Fruit fly (Drosophila melanogaster) whole organism, pupa: ENCODE measurements around the gene tos.

Experiments used
- CG12605 ChIP-seq: fragments of 200-800 bp; sonication (Bioruptor generic); IDR thresholded peaks from 2 replicates; pipeline ENCODE4 v1.3.6; 2022; ENCODE audit warnings: missing biosample characterization, missing genetic modification characterization
- CG13204 ChIP-seq: fragments of 200-800 bp; sonication (Bioruptor generic); optimal IDR thresholded peaks from 2 replicates; lab custom pipeline; 2018; ENCODE audit warnings: missing biosample characterization, mild to moderate bottlenecking, missing genetic modification characterization, moderate library complexity
- CG14655 ChIP-seq: fragments of 200-800 bp; sonication (Bioruptor generic); optimal IDR thresholded peaks from 3 replicates; lab custom pipeline; 2017; ENCODE audit warnings: mild to moderate bottlenecking, missing biosample characterization, missing genetic modification reagents, missing genetic modification characterization
- CG17806 ChIP-seq: fragments of 200-800 bp; sonication (Bioruptor generic); optimal IDR thresholded peaks from 2 replicates; lab custom pipeline; 2018; ENCODE audit warnings: missing biosample characterization, mild to moderate bottlenecking, missing genetic modification characterization, moderate library complexity
- CG32121 ChIP-seq: fragments of 200-800 bp; sonication (Bioruptor generic); IDR thresholded peaks from 2 replicates; pipeline ENCODE4 v1.3.6; 2022; ENCODE audit warnings: missing biosample characterization, missing genetic modification characterization
- CG34367 ChIP-seq: fragments of 200-800 bp; sonication (Bioruptor generic); optimal IDR thresholded peaks from 2 replicates; lab custom pipeline; 2018; ENCODE audit warnings: missing biosample characterization, mild to moderate bottlenecking, missing genetic modification characterization
- CG4496 ChIP-seq: fragments of 200-800 bp; sonication (Bioruptor generic); IDR thresholded peaks from 3 replicates; pipeline ENCODE4 v1.3.6; 2022; ENCODE audit warnings: missing biosample characterization, missing genetic modification characterization
- CG8301 ChIP-seq: fragments of 200-800 bp; sonication (Bioruptor generic); optimal IDR thresholded peaks from 2 replicates; lab custom pipeline; 2018; ENCODE audit warnings: missing biosample characterization, mild to moderate bottlenecking, missing genetic modification characterization
- CG9948 ChIP-seq: fragments of 200-800 bp; sonication (Bioruptor generic); optimal IDR thresholded peaks from 2 replicates; lab custom pipeline; 2018; ENCODE audit warnings: missing biosample characterization, mild to moderate bottlenecking, missing genetic modification characterization, moderate library complexity
- D1 ChIP-seq: fragments of 200-800 bp; sonication (Bioruptor generic); optimal IDR thresholded peaks from 2 replicates; lab custom pipeline; 2018; ENCODE audit warnings: missing biosample characterization, mild to moderate bottlenecking, missing genetic modification characterization, moderate library complexity
- EcR ChIP-seq: fragments of 200-800 bp; sonication (Bioruptor generic); optimal IDR thresholded peaks from 3 replicates; lab custom pipeline; 2019; ENCODE audit warnings: missing biosample characterization, missing genetic modification characterization, mild to moderate bottlenecking, moderate library complexity, missing genetic modification reagents
- Pif1A ChIP-seq: fragments of 200-800 bp; sonication (Bioruptor generic); optimal IDR thresholded peaks from 3 replicates; lab custom pipeline; 2016; ENCODE audit warnings: missing biosample characterization, missing genetic modification characterization
- Pif1B ChIP-seq: fragments of 200-800 bp; sonication (Bioruptor generic); optimal IDR thresholded peaks from 3 replicates; lab custom pipeline; 2016; ENCODE audit warnings: missing biosample characterization, missing genetic modification characterization
- gl ChIP-seq: fragments of 200-800 bp; sonication (Bioruptor generic); optimal IDR thresholded peaks from 2 replicates; lab custom pipeline; 2018; ENCODE audit warnings: missing biosample characterization, mild to moderate bottlenecking, missing genetic modification characterization

DNA sequence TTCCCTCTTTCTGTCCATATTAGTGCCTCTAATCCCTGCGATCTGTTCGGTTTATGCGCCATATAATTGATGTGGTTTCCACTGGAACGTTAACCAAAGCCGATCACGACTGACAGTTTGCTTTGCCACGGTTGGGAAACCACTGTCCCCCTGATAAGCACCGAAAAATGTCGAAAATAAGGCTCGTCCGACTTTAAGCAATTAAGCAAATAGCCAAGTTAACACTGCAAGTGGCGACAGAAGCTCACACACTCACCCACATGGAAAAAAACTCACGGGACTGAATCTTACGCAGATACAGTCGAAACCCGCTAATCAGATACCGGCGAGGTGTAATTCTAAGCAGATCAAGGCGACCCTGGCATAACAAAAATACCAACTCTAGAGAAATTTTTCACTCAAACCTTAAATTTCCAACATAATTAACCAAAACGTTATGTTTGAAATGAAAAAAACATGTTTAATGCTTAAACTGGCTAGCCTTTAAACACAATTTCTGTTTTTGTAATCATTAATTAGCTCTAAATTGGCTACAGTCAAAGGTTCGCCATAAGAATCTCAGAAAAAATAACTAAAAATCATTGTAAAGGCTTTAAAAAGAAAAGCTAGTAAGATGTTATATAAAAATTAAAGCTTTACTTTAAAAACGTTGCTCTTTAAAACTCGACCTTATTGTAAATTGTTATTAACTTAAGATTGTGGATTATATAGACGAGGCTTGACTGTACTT lies 3.8 kb downstream of the tos start:
- TF ChIP-seq D1 (tag; lab: Kevin White, UChicago) (no peak), CG4496 (GFP tag; lab: Robert Waterston, UW) (no peak), CG14655 (no peak), CG8301 (tag; lab: Kevin White, UChicago) (no peak), EcR (GFP tag; lab: Kevin White, UChicago) (no peak), CG17806 (tag; lab: Kevin White, UChicago) (no peak), CG32121 (0 out of 2 replicates have a peak, but pooled peaks have one; percentile 7), CG13204 (GFP tag; lab: Kevin White, UChicago) (no peak), CG12605 (no peak), Pif1B (GFP tag; lab: Kevin White, UChicago) (no peak), Pif1A (no peak), CG9948 (tag; lab: Kevin White, UChicago) (no peak), gl (tag; lab: Kevin White, UChicago) (no peak), CG34367 (tag; lab: Kevin White, UChicago) (no peak)
